Fruit fly (Drosophila melanogaster): Measurements from ENCODE around the gene fon.

fon gene

dm6 chr2L:19397617-19398316 lies 11.8 kb upstream of the fon start (continued):
- TF ChIP-seq CG13775 (GFP tag; optimal IDR thresholded peaks at IDR 0.05) (no peak), pho (GFP tag; optimal IDR thresholded peaks at IDR 0.05) (peak; percentile 20), CG15011 (GFP tag; optimal IDR thresholded peaks at IDR 0.05) (peak; percentile 4), bsh (GFP tag; optimal IDR thresholded peaks at IDR 0.05) (peak in 1 of 2 experiments; percentile 22), CG11723 (GFP tag; optimal IDR thresholded peaks at IDR 0.05) (no peak), CG2889 (GFP tag; IDR thresholded peaks at IDR 0.05) (no peak), CG18262 (tag; optimal IDR thresholded peaks at IDR 0.05) (peak; percentile 2), yki (optimal IDR thresholded peaks at IDR 0.05) (peak; percentile 53), gem (tag; optimal IDR thresholded peaks at IDR 0.05) (peak; percentile 53), CG13424 (tag; optimal IDR thresholded peaks at IDR 0.05) (peak; percentile 40), cwo (GFP tag; optimal IDR thresholded peaks at IDR 0.05) (no peak), en (GFP tag; optimal IDR thresholded peaks at IDR 0.05) (no peak), CG10543 (GFP tag; optimal IDR thresholded peaks at IDR 0.05) (no peak), Med (GFP tag) (peak; percentile 72), zfh1 (GFP tag; IDR thresholded peaks at IDR 0.05) (no peak), CG12071 (GFP tag; optimal IDR thresholded peaks at IDR 0.05) (no peak), tap (tag; optimal IDR thresholded peaks at IDR 0.05) (peak; percentile 6), hth (optimal IDR thresholded peaks at IDR 0.05) (no peak), CG11696 (GFP tag; IDR thresholded peaks at IDR 0.05) (no peak), CG2116 (GFP tag; optimal IDR thresholded peaks at IDR 0.05) (no peak), CG17186 (GFP tag; optimal IDR thresholded peaks at IDR 0.05) (no peak), Drgx (GFP tag; IDR thresholded peaks at IDR 0.05) (0 out of 2 replicates have a peak, but pooled peaks have one; percentile 13), Scr (GFP tag; IDR thresholded peaks at IDR 0.05; ENCODE audit: partially characterized antibody) (no peak), CG9932 (GFP tag; IDR thresholded peaks at IDR 0.05) (peak; percentile 45; the same call in 1 of the 2 replicates), CG18599 (GFP tag; optimal IDR thresholded peaks at IDR 0.05) (peak; percentile 59), ind (GFP tag; optimal IDR thresholded peaks at IDR 0.05) (peak; percentile 22), CG18011 (GFP tag; optimal IDR thresholded peaks at IDR 0.05) (no peak), HmgZ (tag; optimal IDR thresholded peaks at IDR 0.05) (peak; percentile 6), ERR (GFP tag; optimal IDR thresholded peaks at IDR 0.05) (no peak), dmrt99B (tag; optimal IDR thresholded peaks at IDR 0.05) (peak; percentile 52), nmo (GFP tag; optimal IDR thresholded peaks at IDR 0.05) (peak; percentile 15), CG17361 (GFP tag; IDR thresholded peaks at IDR 0.05) (peak; percentile 51; the same call in 2 of the 3 replicates), NfI (GFP tag; optimal IDR thresholded peaks at IDR 0.05) (peak; percentile 12), MBD-R2 (GFP tag; IDR thresholded peaks at IDR 0.05) (0 out of 2 replicates have a peak, but pooled peaks have one; percentile 9), CG30403 (GFP tag; optimal IDR thresholded peaks at IDR 0.05) (peak; percentile 37), CG6683 (GFP tag; optimal IDR thresholded peaks at IDR 0.05) (no peak), CG34224 (GFP tag; IDR thresholded peaks at IDR 0.05; ENCODE audit: partially characterized antibody) (0 out of 3 replicates have a peak, but pooled peaks have one; percentile 10), nau (GFP tag; optimal IDR thresholded peaks at IDR 0.05) (peak; percentile 13), YL-1 (GFP tag; optimal IDR thresholded peaks at IDR 0.05) (no peak), shn (GFP tag; optimal IDR thresholded peaks at IDR 0.05) (peak; percentile 16), B-H2 (GFP tag; optimal IDR thresholded peaks at IDR 0.05) (no peak), phol (tag; optimal IDR thresholded peaks at IDR 0.05) (peak; percentile 29), az2 (GFP tag; optimal IDR thresholded peaks at IDR 0.05) (peak; percentile 16), CG3407 (GFP tag; optimal IDR thresholded peaks at IDR 0.05) (no peak), usp (GFP tag; optimal IDR thresholded peaks at IDR 0.05) (no peak), CTCF (GFP tag; optimal IDR thresholded peaks at IDR 0.05) (no peak), CG17612 (GFP tag; IDR thresholded peaks at IDR 0.05) (no peak), Bteb2 (GFP tag; optimal IDR thresholded peaks at IDR 0.05) (no peak), slbo (GFP tag; IDR thresholded peaks at IDR 0.05) (peak; percentile 39), CG11398 (GFP tag; optimal IDR thresholded peaks at IDR 0.05) (no peak)
